Fruit fly (Drosophila melanogaster) whole organism, pupa: ENCODE data around the gene CG32117.

Experiments used
- CG13204 ChIP-seq: fragments of 200-800 bp; sonication (Bioruptor generic); optimal IDR thresholded peaks from 2 replicates; lab custom pipeline; 2018; ENCODE audit warnings: missing biosample characterization, mild to moderate bottlenecking, missing genetic modification characterization, moderate library complexity
- CG14655 ChIP-seq: fragments of 200-800 bp; sonication (Bioruptor generic); optimal IDR thresholded peaks from 3 replicates; lab custom pipeline; 2017; ENCODE audit warnings: mild to moderate bottlenecking, missing biosample characterization, missing genetic modification reagents, missing genetic modification characterization
- CG32121 ChIP-seq: fragments of 200-800 bp; sonication (Bioruptor generic); IDR thresholded peaks from 2 replicates; pipeline ENCODE4 v1.3.6; 2022; ENCODE audit warnings: missing biosample characterization, missing genetic modification characterization
- CG4496 ChIP-seq: fragments of 200-800 bp; sonication (Bioruptor generic); IDR thresholded peaks from 3 replicates; pipeline ENCODE4 v1.3.6; 2022; ENCODE audit warnings: missing biosample characterization, missing genetic modification characterization
- CG8301 ChIP-seq: fragments of 200-800 bp; sonication (Bioruptor generic); optimal IDR thresholded peaks from 2 replicates; lab custom pipeline; 2018; ENCODE audit warnings: missing biosample characterization, mild to moderate bottlenecking, missing genetic modification characterization
- D1 ChIP-seq: fragments of 200-800 bp; sonication (Bioruptor generic); optimal IDR thresholded peaks from 2 replicates; lab custom pipeline; 2018; ENCODE audit warnings: missing biosample characterization, mild to moderate bottlenecking, missing genetic modification characterization, moderate library complexity
- EcR ChIP-seq: fragments of 200-800 bp; sonication (Bioruptor generic); optimal IDR thresholded peaks from 3 replicates; lab custom pipeline; 2019; ENCODE audit warnings: missing biosample characterization, missing genetic modification characterization, mild to moderate bottlenecking, moderate library complexity, missing genetic modification reagents
- Ets98B ChIP-seq: fragments of 200-800 bp; sonication (Bioruptor generic); IDR thresholded peaks from 2 replicates; pipeline ENCODE4 v1.3.6; 2022; ENCODE audit warnings: missing biosample characterization, missing genetic modification characterization
- Pif1A ChIP-seq: fragments of 200-800 bp; sonication (Bioruptor generic); optimal IDR thresholded peaks from 3 replicates; lab custom pipeline; 2016; ENCODE audit warnings: missing biosample characterization, missing genetic modification characterization
- Pif1B ChIP-seq: fragments of 200-800 bp; sonication (Bioruptor generic); optimal IDR thresholded peaks from 3 replicates; lab custom pipeline; 2016; ENCODE audit warnings: missing biosample characterization, missing genetic modification characterization
- rn ChIP-seq: fragments of 200-800 bp; sonication (Bioruptor generic); IDR thresholded peaks from 2 replicates; pipeline ENCODE4 v1.3.6; 2022; ENCODE audit warnings: missing biosample characterization, missing genetic modification characterization

DNA sequence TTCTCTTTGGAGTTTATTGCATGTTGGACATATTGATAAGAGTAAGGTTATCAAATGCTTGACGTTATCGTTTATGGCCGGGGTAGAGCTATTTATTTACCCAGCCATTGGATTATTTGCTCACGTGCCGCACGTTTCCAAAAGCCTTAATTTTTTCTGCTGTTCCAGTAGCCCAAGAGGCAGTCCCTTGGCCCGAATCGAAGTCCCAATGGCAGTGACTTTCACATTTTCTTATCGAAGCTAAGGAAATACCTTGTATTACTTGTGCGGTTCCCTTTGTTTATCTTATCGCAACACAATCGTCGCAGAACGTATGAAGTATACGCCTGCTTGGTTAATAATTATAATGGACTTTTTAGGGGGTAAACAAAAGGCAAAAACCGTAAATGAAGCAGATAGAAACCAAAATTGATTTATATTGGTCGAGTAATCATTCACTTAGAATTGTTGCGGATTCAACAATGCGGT, 14.1 kb downstream of the CG32117 start, which contains the start of gene CG43894:
- no peak for TF ChIP-seq Pif1B
- no peak for TF ChIP-seq EcR
- no peak for TF ChIP-seq Pif1A (GFP tag; lab: Kevin White, UChicago)
- no peak for TF ChIP-seq CG13204
- no peak for TF ChIP-seq D1 (tag; lab: Kevin White, UChicago)
- TF ChIP-seq Ets98B: no peak
- TF ChIP-seq rn (GFP tag; lab: Robert Waterston, UW): no peak
- TF ChIP-seq CG4496: no peak
- no peak for TF ChIP-seq CG32121 (GFP tag; lab: Robert Waterston, UW)
- TF ChIP-seq CG14655 (GFP tag; lab: Kevin White, UChicago): no peak
- no peak for TF ChIP-seq CG8301 (tag; lab: Kevin White, UChicago)
